Fruit fly (Drosophila melanogaster): ENCODE results near the gene mRpL36.

Gene mRpL36

DNA sequence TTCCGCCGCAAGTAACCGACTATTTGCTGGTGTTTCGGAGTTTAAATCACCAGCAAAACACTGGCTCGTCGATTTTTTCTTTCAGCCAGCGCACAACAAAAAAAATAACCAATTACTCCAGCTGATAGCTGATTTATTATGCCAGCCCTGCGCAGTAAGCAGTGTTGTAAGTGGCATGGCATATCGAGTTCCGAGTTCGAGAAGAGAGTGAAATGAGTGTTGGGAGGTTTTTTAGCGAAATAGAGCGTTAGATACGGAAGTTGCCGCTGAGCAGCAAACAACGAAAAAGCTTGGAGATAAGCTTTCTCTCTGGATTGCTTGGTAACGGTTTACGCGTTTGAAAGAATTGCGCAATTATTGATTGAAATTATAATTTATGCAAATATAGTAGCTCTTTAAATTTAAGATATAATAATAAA is 33.3 kb downstream of the mRpL36 start, which contains the start of gene CG7565 (continued):
- TF ChIP-seq CG2889 (GFP tag; IDR thresholded peaks at IDR 0.05) (no peak), NC2β (GFP tag; optimal IDR thresholded peaks at IDR 0.05) (peak; percentile 41), Rfx (GFP tag; IDR thresholded peaks at IDR 0.05) (peak; percentile 71)

- TF ChIP-seq sd (tag; optimal IDR thresholded peaks at IDR 0.05) = peak; percentile 69
- 0 out of 4 replicates have a peak, but pooled peaks have one; percentile 74 for TF ChIP-seq chinmo (GFP tag; IDR thresholded peaks at IDR 0.05; ENCODE audit: partially characterized antibody)
- 0 out of 2 replicates have a peak, but pooled peaks have one; percentile 25 for TF ChIP-seq vvl (GFP tag; IDR thresholded peaks at IDR 0.05)
- peak; percentile 41 for TF ChIP-seq Med (GFP tag)
- peak; percentile 24 for TF ChIP-seq abd-A (tag; optimal IDR thresholded peaks at IDR 0.05)
- TF ChIP-seq Hr3 (GFP tag; optimal IDR thresholded peaks at IDR 0.05) = no peak
These were observed 38.7 kb downstream of the mRpL36 start for dm6 chr3L:8086218-8086617.

DNA sequence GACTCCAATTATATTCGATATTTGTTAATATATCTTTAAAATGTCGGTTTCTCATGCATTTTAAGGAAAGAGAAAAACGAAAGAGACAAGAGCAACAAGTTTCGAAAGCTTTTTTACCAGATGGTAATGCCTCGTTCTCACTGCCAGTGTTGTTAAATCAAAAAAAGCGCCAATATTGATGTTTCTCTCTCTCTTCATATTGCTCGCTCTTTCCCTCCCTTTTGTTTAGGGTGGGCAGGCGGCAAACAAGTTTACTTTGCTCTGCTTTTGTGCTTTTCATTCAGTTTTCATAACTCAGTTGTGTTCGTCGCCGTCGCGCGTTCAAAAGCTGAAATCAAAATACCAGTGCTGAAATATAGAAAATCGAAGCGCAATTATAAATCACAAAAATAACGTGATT is 43.1 kb downstream of the mRpL36 start:
- TF ChIP-seq CG18619 (GFP tag; optimal IDR thresholded peaks at IDR 0.05) (peak; percentile 45), CG6791 (GFP tag; IDR thresholded peaks at IDR 0.05; ENCODE audit: partially characterized antibody) (no peak), Nf-YC (tag; optimal IDR thresholded peaks at IDR 0.05) (peak; percentile 44), CG15514 (GFP tag; optimal IDR thresholded peaks at IDR 0.05) (peak; percentile 66), chm (GFP tag; IDR thresholded peaks at IDR 0.05) (no peak; the same call in 1 of the 2 replicates), Dip3 (GFP tag; optimal IDR thresholded peaks at IDR 0.05) (no peak), HLH3B (GFP tag; IDR thresholded peaks at IDR 0.05) (no peak; the same call in 1 of the 2 replicates), Ravus (GFP tag; IDR thresholded peaks at IDR 0.05) (no peak), CG1792 (GFP tag; optimal IDR thresholded peaks at IDR 0.05) (peak; percentile 1), tll (GFP tag; optimal IDR thresholded peaks at IDR 0.05) (no peak), chif (GFP tag; optimal IDR thresholded peaks at IDR 0.05) (no peak), CG10654 (GFP tag; optimal IDR thresholded peaks at IDR 0.05) (no peak), ac (GFP tag; optimal IDR thresholded peaks at IDR 0.05) (no peak), cato (GFP tag; optimal IDR thresholded peaks at IDR 0.05; ENCODE audit: borderline replicate concordance) (no peak), CG3726 (GFP tag; IDR thresholded peaks at IDR 0.05) (no peak), klu (GFP tag; IDR thresholded peaks at IDR 0.05) (no peak), ind (GFP tag; optimal IDR thresholded peaks at IDR 0.05) (peak; percentile 5), CG16863 (GFP tag; optimal IDR thresholded peaks at IDR 0.05) (no peak), CG6175 (GFP tag; IDR thresholded peaks at IDR 0.05) (no peak), Bteb2 (GFP tag; optimal IDR thresholded peaks at IDR 0.05) (no peak), CG34224 (GFP tag; IDR thresholded peaks at IDR 0.05; ENCODE audit: partially characterized antibody) (no peak; the same call in 2 of the 3 replicates), twi (tag; optimal IDR thresholded peaks at IDR 0.05) (no peak), lov (optimal IDR thresholded peaks at IDR 0.05) (no peak), lov (GFP tag; IDR thresholded peaks at IDR 0.05) (no peak; the same call in 2 of the 3 replicates), ems (GFP tag; optimal IDR thresholded peaks at IDR 0.05) (peak; percentile 6), CG11696 (GFP tag; IDR thresholded peaks at IDR 0.05) (peak; percentile 15; the same call in 1 of the 2 replicates), HLH54F (GFP tag; optimal IDR thresholded peaks at IDR 0.05) (no peak), mam (GFP tag; optimal IDR thresholded peaks at IDR 0.05) (peak; percentile 42), CG13424 (tag; optimal IDR thresholded peaks at IDR 0.05) (no peak), CG7786 (GFP tag; optimal IDR thresholded peaks at IDR 0.05) (peak; percentile 19), Dek (tag; optimal IDR thresholded peaks at IDR 0.05) (peak; percentile 17), CG11247 (GFP tag; IDR thresholded peaks at IDR 0.05) (no peak), yki (optimal IDR thresholded peaks at IDR 0.05) (no peak), maf-S (GFP tag; optimal IDR thresholded peaks at IDR 0.05) (no peak), pnt (GFP tag; optimal IDR thresholded peaks at IDR 0.05) (no peak), mirr (GFP tag; optimal IDR thresholded peaks at IDR 0.05) (peak; percentile 75), pita (GFP tag; optimal IDR thresholded peaks at IDR 0.05) (no peak), Hr3 (GFP tag; optimal IDR thresholded peaks at IDR 0.05) (no peak), ATbp (GFP tag; optimal IDR thresholded peaks at IDR 0.05) (peak; percentile 46), CG4424 (GFP tag; optimal IDR thresholded peaks at IDR 0.05) (no peak)

Data from whole organism, embryonic.